Comparison of ENCODE assay signal across 6 fruit fly cellular contexts in genomic region chr3R:14853767-14854191, dm6.
TF ChIP-seq lines count a peak whose summit lies in the region.

No protein-coding gene starts in this region.

- no peak for TF ChIP-seq CTCF in whole organism, embryonic (GFP tag; optimal IDR thresholded peaks at IDR 0.05; lab: Kevin White, UChicago)

TF ChIP-seq in whole organism, 6 proteins besides CTCF, POLR2A, EP300 and RAD21:
- TF ChIP-seq Dll (optimal IDR thresholded peaks at IDR 0.05; lab: Kevin White, UChicago) (peak; percentile 56), EcR (GFP tag; optimal IDR thresholded peaks at IDR 0.05; lab: Kevin White, UChicago) (no peak)

TF ChIP-seq in whole organism, adult, 20 proteins besides CTCF, POLR2A, EP300 and RAD21:
- peak; percentile 13 for TF ChIP-seq CG5204 (GFP tag; optimal IDR thresholded peaks at IDR 0.05; lab: Kevin White, UChicago)
- peak; percentile 40 for TF ChIP-seq pad (GFP tag; optimal IDR thresholded peaks at IDR 0.05; lab: Kevin White, UChicago)
- peak; percentile 10 for TF ChIP-seq CG14711 (tag; optimal IDR thresholded peaks at IDR 0.05; lab: Kevin White, UChicago)
- TF ChIP-seq tj (GFP tag; optimal IDR thresholded peaks at IDR 0.05; lab: Kevin White, UChicago): no peak
- no peak for TF ChIP-seq cnc (optimal IDR thresholded peaks at IDR 0.05; lab: Kevin White, UChicago)
- TF ChIP-seq bab1 (GFP tag; optimal IDR thresholded peaks at IDR 0.05; lab: Kevin White, UChicago): peak; percentile 7
- TF ChIP-seq Crg-1 (GFP tag; optimal IDR thresholded peaks at IDR 0.05; lab: Kevin White, UChicago): peak; percentile 71
- peak; percentile 46 for TF ChIP-seq CG11617 (GFP tag; optimal IDR thresholded peaks at IDR 0.05; lab: Kevin White, UChicago)
- peak; percentile 43 for TF ChIP-seq CG7045 (GFP tag; optimal IDR thresholded peaks at IDR 0.05; lab: Kevin White, UChicago)
- TF ChIP-seq CG7101 (tag; optimal IDR thresholded peaks at IDR 0.05; lab: Kevin White, UChicago): peak; percentile 32
- TF ChIP-seq CG1620 (GFP tag; optimal IDR thresholded peaks at IDR 0.05; lab: Kevin White, UChicago): no peak
- TF ChIP-seq CG12768 (GFP tag; optimal IDR thresholded peaks at IDR 0.05; lab: Kevin White, UChicago): peak; percentile 60
- TF ChIP-seq cic (GFP tag; optimal IDR thresholded peaks at IDR 0.05; lab: Kevin White, UChicago): peak; percentile 63
- no peak for TF ChIP-seq Hr96 (GFP tag; optimal IDR thresholded peaks at IDR 0.05; lab: Kevin White, UChicago)
- peak; percentile 21 for TF ChIP-seq Mnt (GFP tag; optimal IDR thresholded peaks at IDR 0.05; lab: Kevin White, UChicago)
- peak; percentile 74 for TF ChIP-seq CG33017 (tag; optimal IDR thresholded peaks at IDR 0.05; lab: Kevin White, UChicago)

TF ChIP-seq in whole organism, embryonic, 481 proteins besides CTCF, POLR2A, EP300 and RAD21 (continues in another document):
- TF ChIP-seq bigmax (GFP tag; optimal IDR thresholded peaks at IDR 0.05; lab: Kevin White, UChicago): peak; percentile 5
- no peak for TF ChIP-seq CG11560 (tag; IDR thresholded peaks at IDR 0.05; lab: Robert Waterston, UW)
- TF ChIP-seq CG17385 (GFP tag; optimal IDR thresholded peaks at IDR 0.05; lab: Kevin White, UChicago): peak; percentile 68
- TF ChIP-seq fd64A (GFP tag; optimal IDR thresholded peaks at IDR 0.05; lab: Kevin White, UChicago): peak; percentile 44
- no peak for TF ChIP-seq Taf1 (GFP tag; IDR thresholded peaks at IDR 0.05; lab: Robert Waterston, UW)
- no peak for TF ChIP-seq ewg (GFP tag; optimal IDR thresholded peaks at IDR 0.05; lab: Kevin White, UChicago)
- TF ChIP-seq Hand (GFP tag; optimal IDR thresholded peaks at IDR 0.05; lab: Kevin White, UChicago): peak; percentile 55
- TF ChIP-seq danr (GFP tag; IDR thresholded peaks at IDR 0.05; lab: Robert Waterston, UW): no peak
- no peak for TF ChIP-seq Hr78 (GFP tag; optimal IDR thresholded peaks at IDR 0.05; lab: Kevin White, UChicago)
- TF ChIP-seq abd-A (tag; optimal IDR thresholded peaks at IDR 0.05; lab: Kevin White, UChicago): peak; percentile 26
- TF ChIP-seq rib (GFP tag; IDR thresholded peaks at IDR 0.05; lab: Robert Waterston, UW): 0 out of 2 replicates have a peak, but pooled peaks have one; percentile 48
- TF ChIP-seq CG11723 (GFP tag; optimal IDR thresholded peaks at IDR 0.05; lab: Kevin White, UChicago): peak; percentile 53
- TF ChIP-seq CG9437 (GFP tag; optimal IDR thresholded peaks at IDR 0.05; lab: Kevin White, UChicago): no peak
- TF ChIP-seq CG9797 (GFP tag; optimal IDR thresholded peaks at IDR 0.05; lab: Kevin White, UChicago): no peak
- TF ChIP-seq CG34376 (GFP tag; optimal IDR thresholded peaks at IDR 0.05; lab: Kevin White, UChicago): peak; percentile 74
- no peak for TF ChIP-seq CG17612 (GFP tag; IDR thresholded peaks at IDR 0.05; lab: Robert Waterston, UW)
- TF ChIP-seq CG11504 (tag; optimal IDR thresholded peaks at IDR 0.05; lab: Kevin White, UChicago): no peak
- no peak for TF ChIP-seq CG9817 (tag; optimal IDR thresholded peaks at IDR 0.05; lab: Kevin White, UChicago)

TF ChIP-seq in whole organism, prepupa, 60 proteins besides CTCF, POLR2A, EP300 and RAD21 (continues in another document):
- peak; percentile 94 for TF ChIP-seq CG6854 (GFP tag; optimal IDR thresholded peaks at IDR 0.05; lab: Kevin White, UChicago)
- no peak for TF ChIP-seq Hr4 (GFP tag; optimal IDR thresholded peaks at IDR 0.05; lab: Kevin White, UChicago)
- no peak for TF ChIP-seq OdsH (GFP tag; optimal IDR thresholded peaks at IDR 0.05; lab: Kevin White, UChicago)
- TF ChIP-seq Lpt (GFP tag; optimal IDR thresholded peaks at IDR 0.05; lab: Kevin White, UChicago): peak; percentile 56
- TF ChIP-seq achi (GFP tag; optimal IDR thresholded peaks at IDR 0.05; lab: Kevin White, UChicago): peak; percentile 54
- TF ChIP-seq Ets21C (GFP tag; optimal IDR thresholded peaks at IDR 0.05; lab: Kevin White, UChicago): no peak
- TF ChIP-seq Hr38 (GFP tag; optimal IDR thresholded peaks at IDR 0.05; lab: Kevin White, UChicago): no peak
- TF ChIP-seq CG3032 (tag; optimal IDR thresholded peaks at IDR 0.05; lab: Kevin White, UChicago): no peak
- TF ChIP-seq dac (GFP tag; optimal IDR thresholded peaks at IDR 0.05; lab: Kevin White, UChicago): no peak
- TF ChIP-seq CG11762 (GFP tag; optimal IDR thresholded peaks at IDR 0.05; lab: Kevin White, UChicago; ENCODE audit: insufficient read depth): peak; percentile 27
- peak; percentile 73 for TF ChIP-seq fd85E (GFP tag; optimal IDR thresholded peaks at IDR 0.05; lab: Kevin White, UChicago)
- TF ChIP-seq cyc (GFP tag; optimal IDR thresholded peaks at IDR 0.05; lab: Kevin White, UChicago): no peak
- peak; percentile 12 for TF ChIP-seq Ets96B (tag; optimal IDR thresholded peaks at IDR 0.05; lab: Kevin White, UChicago)
- no peak for TF ChIP-seq CG8319 (GFP tag; optimal IDR thresholded peaks at IDR 0.05; lab: Kevin White, UChicago)
- peak; percentile 71 for TF ChIP-seq esn (GFP tag; optimal IDR thresholded peaks at IDR 0.05; lab: Kevin White, UChicago)
- TF ChIP-seq spab (GFP tag; optimal IDR thresholded peaks at IDR 0.05; lab: Kevin White, UChicago): peak; percentile 1
- peak; percentile 55 for TF ChIP-seq Blimp-1 (GFP tag; optimal IDR thresholded peaks at IDR 0.05; lab: Kevin White, UChicago)
- TF ChIP-seq CG7368 (GFP tag; optimal IDR thresholded peaks at IDR 0.05; lab: Kevin White, UChicago): peak; percentile 42
- TF ChIP-seq svp (GFP tag; lab: Kevin White, UChicago): peak; percentile 66
- TF ChIP-seq CG34406 (GFP tag; optimal IDR thresholded peaks at IDR 0.05; lab: Kevin White, UChicago): peak; percentile 37

TF ChIP-seq in whole organism, pupa, 21 proteins besides CTCF, POLR2A, EP300 and RAD21:
- TF ChIP-seq CG14655 (GFP tag; optimal IDR thresholded peaks at IDR 0.05; lab: Kevin White, UChicago) (peak; percentile 35), CG15710 (tag; optimal IDR thresholded peaks at IDR 0.05; lab: Kevin White, UChicago) (no peak), CG34367 (tag; optimal IDR thresholded peaks at IDR 0.05; lab: Kevin White, UChicago) (peak; percentile 18), CG8159 (tag; optimal IDR thresholded peaks at IDR 0.05; lab: Kevin White, UChicago) (no peak), CG9948 (tag; optimal IDR thresholded peaks at IDR 0.05; lab: Kevin White, UChicago) (no peak), EcR (GFP tag; optimal IDR thresholded peaks at IDR 0.05; lab: Kevin White, UChicago) (peak; percentile 52), CG10348 (GFP tag; IDR thresholded peaks at IDR 0.05; lab: Robert Waterston, UW) (no peak), Pif1B (GFP tag; optimal IDR thresholded peaks at IDR 0.05; lab: Kevin White, UChicago) (peak; percentile 76), rn (GFP tag; IDR thresholded peaks at IDR 0.05; lab: Robert Waterston, UW) (no peak), Snoo (tag; optimal IDR thresholded peaks at IDR 0.05; lab: Kevin White, UChicago) (peak; percentile 51), CG4496 (GFP tag; IDR thresholded peaks at IDR 0.05; lab: Robert Waterston, UW) (peak; percentile 86), CG17806 (tag; optimal IDR thresholded peaks at IDR 0.05; lab: Kevin White, UChicago) (peak; percentile 0), CG8301 (tag; optimal IDR thresholded peaks at IDR 0.05; lab: Kevin White, UChicago) (peak; percentile 46), CG12605 (GFP tag; IDR thresholded peaks at IDR 0.05; lab: Robert Waterston, UW) (peak; percentile 54), fd96Ca (GFP tag; IDR thresholded peaks at IDR 0.05; lab: Robert Waterston, UW) (no peak), D1 (tag; optimal IDR thresholded peaks at IDR 0.05; lab: Kevin White, UChicago) (no peak), CG32121 (GFP tag; IDR thresholded peaks at IDR 0.05; lab: Robert Waterston, UW) (peak; percentile 53), CG13204 (GFP tag; optimal IDR thresholded peaks at IDR 0.05; lab: Kevin White, UChicago) (peak; percentile 59), Ets98B (GFP tag; IDR thresholded peaks at IDR 0.05; lab: Robert Waterston, UW) (peak; percentile 74), gl (tag; optimal IDR thresholded peaks at IDR 0.05; lab: Kevin White, UChicago) (peak; percentile 61), Pif1A (GFP tag; optimal IDR thresholded peaks at IDR 0.05; lab: Kevin White, UChicago) (peak; percentile 77)

TF ChIP-seq in whole organism, wandering third instar larva, 38 proteins besides CTCF, POLR2A, EP300 and RAD21 (continues in another document):
- peak; percentile 29 for TF ChIP-seq Rel (GFP tag; optimal IDR thresholded peaks at IDR 0.05; lab: Kevin White, UChicago)
- peak; percentile 45 for TF ChIP-seq Rel (tag; optimal IDR thresholded peaks at IDR 0.05; lab: Kevin White, UChicago)
- peak; percentile 38 for TF ChIP-seq jim (GFP tag; optimal IDR thresholded peaks at IDR 0.05; lab: Kevin White, UChicago)
- TF ChIP-seq tai (GFP tag; optimal IDR thresholded peaks at IDR 0.05; lab: Kevin White, UChicago): no peak
- peak; percentile 21 for TF ChIP-seq HLH106 (tag; optimal IDR thresholded peaks at IDR 0.05; lab: Kevin White, UChicago)
- no peak for TF ChIP-seq lola (GFP tag; optimal IDR thresholded peaks at IDR 0.05; lab: Kevin White, UChicago)
- TF ChIP-seq Dif (GFP tag; optimal IDR thresholded peaks at IDR 0.05; lab: Kevin White, UChicago; ENCODE audit: partially characterized antibody): peak; percentile 41
- peak; percentile 80 for TF ChIP-seq brk (GFP tag; optimal IDR thresholded peaks at IDR 0.05; lab: Kevin White, UChicago)
- peak; percentile 9 for TF ChIP-seq woc (GFP tag; optimal IDR thresholded peaks at IDR 0.05; lab: Kevin White, UChicago)
- TF ChIP-seq dsf (GFP tag; optimal IDR thresholded peaks at IDR 0.05; lab: Kevin White, UChicago; ENCODE audit: borderline replicate concordance): no peak
- peak; percentile 21 for TF ChIP-seq CG9705 (GFP tag; optimal IDR thresholded peaks at IDR 0.05; lab: Kevin White, UChicago)
- TF ChIP-seq fru (GFP tag; optimal IDR thresholded peaks at IDR 0.05; lab: Kevin White, UChicago): peak; percentile 68
- TF ChIP-seq Abd-B (GFP tag; optimal IDR thresholded peaks at IDR 0.05; lab: Kevin White, UChicago): no peak
- no peak for TF ChIP-seq usp (GFP tag; optimal IDR thresholded peaks at IDR 0.05; lab: Kevin White, UChicago)
- TF ChIP-seq Dfd (GFP tag; optimal IDR thresholded peaks at IDR 0.05; lab: Kevin White, UChicago): no peak
- TF ChIP-seq pan (optimal IDR thresholded peaks at IDR 0.05; lab: Kevin White, UChicago): no peak
- TF ChIP-seq br (GFP tag; optimal IDR thresholded peaks at IDR 0.05; lab: Kevin White, UChicago): peak; percentile 73
- peak; percentile 87 for TF ChIP-seq Vsx2 (GFP tag; optimal IDR thresholded peaks at IDR 0.05; lab: Kevin White, UChicago; ENCODE audit: partially characterized antibody)
- no peak for TF ChIP-seq Hr78 (GFP tag; optimal IDR thresholded peaks at IDR 0.05; lab: Kevin White, UChicago)
- peak; percentile 56 for TF ChIP-seq Hnf4 (GFP tag; optimal IDR thresholded peaks at IDR 0.05; lab: Kevin White, UChicago)
- TF ChIP-seq Mio (GFP tag; optimal IDR thresholded peaks at IDR 0.05; lab: Kevin White, UChicago): no peak
- TF ChIP-seq CrebA (GFP tag; optimal IDR thresholded peaks at IDR 0.05; lab: Kevin White, UChicago; ENCODE audit: borderline replicate concordance): peak; percentile 25
- peak; percentile 40 to 61 for TF ChIP-seq dl (GFP tag; optimal IDR thresholded peaks at IDR 0.05; lab: Kevin White, UChicago; ENCODE audit: insufficient read depth in 1 of 2, partially characterized antibody in 2 of 2)
- peak; percentile 69 for TF ChIP-seq OdsH (GFP tag; optimal IDR thresholded peaks at IDR 0.05; lab: Kevin White, UChicago)
